Fruit fly (Drosophila melanogaster) whole organism, embryonic: ENCODE results near the gene Eig71Ei.
A peak's percentile ranks its signal among the peaks of the same experiment; 100 is the strongest.

Experiments used
- BEAF-32 ChIP-seq: fragments of 200-800 bp; sonication (Bioruptor generic); optimal IDR thresholded peaks from 3 replicates; lab custom pipeline; 2017; ENCODE audit warnings: missing biosample characterization, missing genetic modification characterization, mild to moderate bottlenecking, moderate library complexity, missing genetic modification reagents
- Blimp-1 ChIP-seq: fragments of 200-800 bp; sonication (Bioruptor generic); optimal IDR thresholded peaks from 3 replicates; lab custom pipeline; 2018; ENCODE audit warnings: missing biosample characterization, missing genetic modification characterization, mild to moderate bottlenecking, moderate library complexity, missing genetic modification reagents
- Bteb2 ChIP-seq: fragments of 200-800 bp; sonication (Bioruptor generic); optimal IDR thresholded peaks from 2 replicates; lab custom pipeline; 2016; ENCODE audit warnings: missing biosample characterization, missing genetic modification characterization
- CG10654 ChIP-seq: fragments of 200-800 bp; sonication (Bioruptor generic); optimal IDR thresholded peaks from 2 replicates; lab custom pipeline; 2016; ENCODE audit warnings: missing biosample characterization, missing genetic modification characterization
- CG11093 ChIP-seq: fragments of 200-800 bp; sonication (Bioruptor generic); IDR thresholded peaks from 3 replicates; pipeline ENCODE4 v1.3.6; 2022; ENCODE audit warnings: missing biosample characterization, missing genetic modification characterization
- CG14441 ChIP-seq: fragments of 200-800 bp; sonication (Bioruptor generic); IDR thresholded peaks from 2 replicates; pipeline ENCODE4 v1.3.6; 2022; ENCODE audit warnings: missing biosample characterization, missing genetic modification characterization
- CG14710 ChIP-seq: fragments of 200-800 bp; sonication (Bioruptor generic); optimal IDR thresholded peaks from 3 replicates; lab custom pipeline; 2019; ENCODE audit warnings: missing biosample characterization, mild to moderate bottlenecking, missing genetic modification characterization, moderate library complexity
- CG14860 ChIP-seq: fragments of 200-800 bp; sonication (Bioruptor generic); IDR thresholded peaks from 3 replicates; pipeline ENCODE4 v1.3.6; 2022; ENCODE audit warnings: missing biosample characterization, missing genetic modification characterization; ENCODE audit not compliant: partially characterized antibody
- CG15696 ChIP-seq: fragments of 200-800 bp; sonication (Bioruptor generic); optimal IDR thresholded peaks from 2 replicates; lab custom pipeline; 2019; ENCODE audit warnings: missing biosample characterization, mild to moderate bottlenecking, missing genetic modification characterization, moderate library complexity
- CG16779 ChIP-seq: fragments of 200-800 bp; sonication (Bioruptor generic); IDR thresholded peaks from 2 replicates; pipeline ENCODE4 v1.3.6; 2022; ENCODE audit warnings: missing biosample characterization, missing genetic modification characterization
- CG17568 ChIP-seq: fragments of 200-800 bp; sonication (Bioruptor generic); optimal IDR thresholded peaks from 2 replicates; lab custom pipeline; 2018; ENCODE audit warnings: missing biosample characterization, mild to moderate bottlenecking, missing genetic modification characterization, moderate library complexity
- CG18011 ChIP-seq: fragments of 200-800 bp; sonication (Bioruptor generic); optimal IDR thresholded peaks from 2 replicates; lab custom pipeline; 2017; ENCODE audit warnings: missing biosample characterization, missing genetic modification characterization, mild to moderate bottlenecking, moderate library complexity, missing genotype
- CG2129 ChIP-seq: fragments of 200-800 bp; sonication (Bioruptor generic); IDR thresholded peaks from 2 replicates; pipeline ENCODE4 v1.3.6; 2022; ENCODE audit warnings: missing biosample characterization, missing genetic modification characterization; ENCODE audit not compliant: partially characterized antibody
- CG3163 ChIP-seq: fragments of 200-800 bp; sonication (Bioruptor generic); optimal IDR thresholded peaks from 3 replicates; lab custom pipeline; 2016; ENCODE audit warnings: missing biosample characterization, missing genetic modification characterization
- CG3281 ChIP-seq: fragments of 200-800 bp; sonication (Bioruptor generic); optimal IDR thresholded peaks from 3 replicates; lab custom pipeline; 2017; ENCODE audit warnings: missing biosample characterization, mild to moderate bottlenecking, missing genetic modification characterization
- CG34422 ChIP-seq: fragments of 200-800 bp; sonication (Bioruptor generic); IDR thresholded peaks from 3 replicates; pipeline ENCODE4 v1.3.6; 2022; ENCODE audit warnings: missing biosample characterization, missing genetic modification characterization
- CG4617 ChIP-seq: fragments of 200-800 bp; sonication (Bioruptor generic); optimal IDR thresholded peaks from 3 replicates; lab custom pipeline; 2016; ENCODE audit warnings: missing biosample characterization, missing genetic modification characterization, borderline replicate concordance
- CG6765 ChIP-seq: fragments of 200-800 bp; sonication (Bioruptor generic); optimal IDR thresholded peaks from 3 replicates; lab custom pipeline; 2017; ENCODE audit warnings: missing biosample characterization, mild to moderate bottlenecking, missing genetic modification characterization
- CG7372 ChIP-seq: fragments of 200-800 bp; sonication (Bioruptor generic); IDR thresholded peaks from 2 replicates; pipeline ENCODE4 v1.3.6; 2022; ENCODE audit warnings: missing biosample characterization, missing genetic modification characterization
- CG7928 ChIP-seq: fragments of 200-800 bp; sonication (Bioruptor generic); optimal IDR thresholded peaks from 2 replicates; lab custom pipeline; 2017; ENCODE audit warnings: missing biosample characterization, mild to moderate bottlenecking, missing genetic modification characterization
- CG7987 ChIP-seq: fragments of 200-800 bp; sonication (Bioruptor generic); optimal IDR thresholded peaks from 2 replicates; lab custom pipeline; 2018; ENCODE audit warnings: missing biosample characterization, mild to moderate bottlenecking, missing genetic modification characterization, moderate library complexity
- CG9437 ChIP-seq: fragments of 200-800 bp; sonication (Bioruptor generic); optimal IDR thresholded peaks from 2 replicates; lab custom pipeline; 2018; ENCODE audit warnings: missing biosample characterization, mild to moderate bottlenecking, missing genetic modification characterization
- D19A ChIP-seq: fragments of 200-800 bp; optimal IDR thresholded peaks from 3 replicates; lab custom pipeline; 2019; ENCODE audit warnings: missing biosample characterization, mild to moderate bottlenecking, missing genetic modification characterization, moderate library complexity
- Dek ChIP-seq: fragments of 200-800 bp; sonication (Bioruptor generic); optimal IDR thresholded peaks from 3 replicates; lab custom pipeline; 2019; ENCODE audit warnings: missing biosample characterization, mild to moderate bottlenecking, missing genetic modification characterization, moderate library complexity
- Ets65A ChIP-seq: fragments of 200-800 bp; sonication (Bioruptor generic); peaks from one replicate; lab custom pipeline; 2016; ENCODE audit warnings: missing biosample characterization, missing genetic modification characterization
- MTF-1 ChIP-seq: fragments of 200-800 bp; sonication (Bioruptor generic); optimal IDR thresholded peaks from 2 replicates; lab custom pipeline; 2018; ENCODE audit warnings: missing biosample characterization, mild to moderate bottlenecking, missing genetic modification characterization, borderline replicate concordance
- Med ChIP-seq: fragments of 200-800 bp; sonication (Bioruptor generic); peaks from one replicate; lab custom pipeline; 2016; ENCODE audit warnings: missing biosample characterization, missing genetic modification characterization, mild to moderate bottlenecking, inconsistent platforms, moderate library complexity
- ato ChIP-seq: fragments of 200-800 bp; sonication (Bioruptor generic); IDR thresholded peaks from 2 replicates; pipeline ENCODE4 v1.3.6; 2022; ENCODE audit warnings: missing biosample characterization, missing genetic modification characterization; ENCODE audit not compliant: partially characterized antibody
- da ChIP-seq: fragments of 200-800 bp; sonication (Bioruptor generic); optimal IDR thresholded peaks from 2 replicates; lab custom pipeline; 2016; ENCODE audit warnings: missing biosample characterization, missing genetic modification characterization
- ewg ChIP-seq: fragments of 200-800 bp; sonication (Bioruptor generic); optimal IDR thresholded peaks from 3 replicates; lab custom pipeline; 2017; ENCODE audit warnings: mild to moderate bottlenecking, missing biosample characterization, missing genetic modification reagents, missing genetic modification characterization
- fd64A ChIP-seq: fragments of 200-800 bp; sonication (Bioruptor generic); optimal IDR thresholded peaks from 3 replicates; lab custom pipeline; 2018; ENCODE audit warnings: missing biosample characterization, mild to moderate bottlenecking, missing genetic modification characterization
- gem ChIP-seq: fragments of 200-800 bp; sonication (Bioruptor generic); optimal IDR thresholded peaks from 2 replicates; lab custom pipeline; 2019; ENCODE audit warnings: missing biosample characterization, mild to moderate bottlenecking, missing genetic modification characterization, moderate library complexity
- gfzf ChIP-seq: fragments of 200-800 bp; sonication (Bioruptor generic); optimal IDR thresholded peaks from 2 replicates; lab custom pipeline; 2016; ENCODE audit warnings: missing biosample characterization, mild to moderate bottlenecking, missing genetic modification characterization, moderate library complexity
- grau ChIP-seq: fragments of 200-800 bp; optimal IDR thresholded peaks from 3 replicates; lab custom pipeline; 2019; ENCODE audit warnings: missing biosample characterization, mild to moderate bottlenecking, missing genetic modification characterization, moderate library complexity
- ham ChIP-seq: fragments of 200-800 bp; sonication (Bioruptor generic); IDR thresholded peaks from 2 replicates; pipeline ENCODE4 v1.3.6; 2022; ENCODE audit warnings: missing biosample characterization, missing genetic modification characterization
- hb ChIP-seq: fragments of 200-800 bp; sonication (Bioruptor generic); IDR thresholded peaks from 3 replicates; pipeline ENCODE4 v1.3.6; 2022; ENCODE audit warnings: missing biosample characterization, missing genetic modification characterization; ENCODE audit not compliant: partially characterized antibody
- ind ChIP-seq: fragments of 200-800 bp; sonication (Bioruptor generic); optimal IDR thresholded peaks from 3 replicates; lab custom pipeline; 2016; ENCODE audit warnings: missing biosample characterization, missing genetic modification characterization
- mam ChIP-seq: fragments of 200-800 bp; sonication (Bioruptor generic); optimal IDR thresholded peaks from 3 replicates; lab custom pipeline; 2016; ENCODE audit warnings: missing biosample characterization, missing genetic modification characterization
- oc ChIP-seq: fragments of 200-800 bp; sonication (Bioruptor generic); optimal IDR thresholded peaks from 2 replicates; lab custom pipeline; 2018; ENCODE audit warnings: missing biosample characterization, mild to moderate bottlenecking, missing genetic modification characterization, moderate library complexity
- otp ChIP-seq: fragments of 200-800 bp; sonication (Bioruptor generic); IDR thresholded peaks from 3 replicates; pipeline ENCODE4, ENCODE4 v1.3.6; 2022; ENCODE audit warnings: missing biosample characterization, missing genetic modification characterization
- pros ChIP-seq: fragments of 200-800 bp; sonication (Bioruptor generic); optimal IDR thresholded peaks from 3 replicates; lab custom pipeline; 2019; ENCODE audit warnings: missing biosample characterization, mild to moderate bottlenecking, missing genetic modification characterization, moderate library complexity
- pzg ChIP-seq: fragments of 200-800 bp; sonication (Bioruptor generic); optimal IDR thresholded peaks from 3 replicates; lab custom pipeline; 2018; ENCODE audit warnings: missing biosample characterization, mild to moderate bottlenecking, missing genetic modification characterization, moderate library complexity
- sd ChIP-seq: fragments of 200-800 bp; sonication (Bioruptor generic); optimal IDR thresholded peaks from 3 replicates; lab custom pipeline; 2018; ENCODE audit warnings: missing biosample characterization, mild to moderate bottlenecking, missing genetic modification characterization, moderate library complexity
- sens ChIP-seq: fragments of 200-800 bp; sonication (Bioruptor generic); peaks from one replicate; lab custom pipeline; 2016; ENCODE audit warnings: missing biosample characterization, missing genetic modification characterization
- usp ChIP-seq: fragments of >200 bp; optimal IDR thresholded peaks from 2 replicates; lab custom pipeline; 2017; ENCODE audit warnings: missing biosample characterization, missing genetic modification characterization
- zf30C ChIP-seq: fragments of 200-800 bp; sonication (Bioruptor generic); optimal IDR thresholded peaks from 3 replicates; lab custom pipeline; 2018; ENCODE audit warnings: missing biosample characterization, mild to moderate bottlenecking, missing genetic modification characterization

Eig71Ei gene

dm6 chr3L:15625676-15626414 is 33.7 kb upstream of the Eig71Ei start (continued):
- TF ChIP-seq CG4617 (GFP tag; lab: Kevin White, UChicago) (peak; percentile 57), D19A (peak; percentile 92), MTF-1 (GFP tag; lab: Kevin White, UChicago) (peak; percentile 74), usp (GFP tag; lab: Kevin White, UChicago) (no peak), otp (GFP tag; lab: Robert Waterston, UW) (peak; percentile 21; the same call in 1 of the 3 replicates), gem (tag; lab: Kevin White, UChicago) (peak; percentile 98), mam (peak; percentile 55), CG7987 (GFP tag; lab: Kevin White, UChicago) (peak; percentile 81), BEAF-32 (GFP tag; lab: Kevin White, UChicago) (no peak), CG2129 (no peak), Bteb2 (peak; percentile 28), CG17568 (GFP tag; lab: Kevin White, UChicago) (peak; percentile 50), grau (peak; percentile 94), CG18011 (GFP tag; lab: Kevin White, UChicago) (peak; percentile 50), gfzf (GFP tag; lab: Kevin White, UChicago) (no peak), Dek (tag; lab: Kevin White, UChicago) (peak; percentile 92), ind (GFP tag; lab: Kevin White, UChicago) (peak; percentile 90), CG6765 (GFP tag; lab: Kevin White, UChicago) (peak; percentile 83), pros (GFP tag; lab: Kevin White, UChicago) (no peak), CG14441 (peak; percentile 86), CG11093 (GFP tag; lab: Robert Waterston, UW) (peak; percentile 80; the same call in 2 of the 3 replicates), ewg (peak; percentile 82), CG3281 (peak; percentile 92), sens (GFP tag; lab: Kevin White, UChicago) (peak; percentile 93), da (no peak), oc (tag; lab: Kevin White, UChicago) (peak; percentile 88), hb (GFP tag; lab: Robert Waterston, UW) (no peak), CG15696 (peak; percentile 50)

- TF ChIP-seq CG7372 (GFP tag; lab: Robert Waterston, UW) (peak; percentile 92), CG9437 (peak; percentile 31), CG16779 (GFP tag; lab: Robert Waterston, UW) (0 out of 2 replicates have a peak, but pooled peaks have one; percentile 27), da (no peak), CG34422 (GFP tag; lab: Robert Waterston, UW) (no peak), Ets65A (peak; percentile 52), CG7928 (no peak), fd64A (GFP tag; lab: Kevin White, UChicago) (no peak), Med (GFP tag; lab: Kevin White, UChicago) (peak; percentile 25)
- TF ChIP-seq, all 482 proteins: peak for 5
Measured at dm6 chr3L:15627295-15627694, 32.2 kb upstream of the Eig71Ei start.

dm6 chr3L:15631067-15631466 is 28.4 kb upstream of the Eig71Ei start:
- TF ChIP-seq Med (GFP tag; lab: Kevin White, UChicago) (peak; percentile 34), CG3163 (no peak), zf30C (GFP tag; lab: Kevin White, UChicago) (no peak), CG10654 (GFP tag; lab: Kevin White, UChicago) (no peak), CG14860 (GFP tag; lab: Robert Waterston, UW) (no peak), Blimp-1 (GFP tag; lab: Kevin White, UChicago) (no peak), ato (GFP tag; lab: Robert Waterston, UW) (no peak), sd (tag; lab: Kevin White, UChicago) (peak; percentile 65), ham (GFP tag; lab: Robert Waterston, UW) (no peak), pzg (no peak), CG14710 (tag; lab: Kevin White, UChicago) (no peak)
